In genomic region chr3L:12794532-12794931, dm6 we compare ENCODE assay signal across 1 fruit fly cellular context.
A peak's percentile ranks its signal among the peaks of the same experiment; 100 is the strongest.
TF ChIP-seq lines count a peak whose summit lies in the region.

No protein-coding gene starts in this region.

TF ChIP-seq in whole organism, embryonic, 481 proteins besides CTCF, POLR2A, EP300 and RAD21 (continued from another document):
- TF ChIP-seq knrl (GFP tag; IDR thresholded peaks at IDR 0.05; lab: Robert Waterston, UW; ENCODE audit: partially characterized antibody) (peak; percentile 77), ara (GFP tag; IDR thresholded peaks at IDR 0.05; lab: Robert Waterston, UW) (no peak), CG2116 (GFP tag; optimal IDR thresholded peaks at IDR 0.05; lab: Kevin White, UChicago) (peak; percentile 29), chinmo (GFP tag; IDR thresholded peaks at IDR 0.05; lab: Robert Waterston, UW; ENCODE audit: partially characterized antibody) (peak; percentile 95), Nf-YC (tag; optimal IDR thresholded peaks at IDR 0.05; lab: Kevin White, UChicago) (peak; percentile 88), hb (GFP tag; IDR thresholded peaks at IDR 0.05; lab: Robert Waterston, UW; ENCODE audit: partially characterized antibody) (peak; percentile 74; the same call in 2 of the 3 replicates), CG17829 (tag; optimal IDR thresholded peaks at IDR 0.05; lab: Kevin White, UChicago) (peak; percentile 12), CG2875 (GFP tag; optimal IDR thresholded peaks at IDR 0.05; lab: Kevin White, UChicago) (no peak), Scr (GFP tag; IDR thresholded peaks at IDR 0.05; lab: Robert Waterston, UW; ENCODE audit: partially characterized antibody) (peak; percentile 82), CG2199 (GFP tag; IDR thresholded peaks at IDR 0.05; lab: Robert Waterston, UW) (peak; percentile 62; the same call in 1 of the 3 replicates), ci (GFP tag; IDR thresholded peaks at IDR 0.05; lab: Robert Waterston, UW) (0 out of 3 replicates have a peak, but pooled peaks have one; percentile 23), Med (GFP tag; lab: Kevin White, UChicago) (peak; percentile 82), Bgb (GFP tag; IDR thresholded peaks at IDR 0.05; lab: Robert Waterston, UW; ENCODE audit: partially characterized antibody) (peak; percentile 92), CG31365 (tag; optimal IDR thresholded peaks at IDR 0.05; lab: Kevin White, UChicago) (no peak), Drgx (GFP tag; IDR thresholded peaks at IDR 0.05; lab: Robert Waterston, UW) (no peak), bbx (GFP tag; IDR thresholded peaks at IDR 0.05; lab: Robert Waterston, UW; ENCODE audit: partially characterized antibody) (peak; percentile 88), nerfin-2 (GFP tag; IDR thresholded peaks at IDR 0.05; lab: Robert Waterston, UW; ENCODE audit: partially characterized antibody) (peak; percentile 70; the same call in 1 of the 2 replicates), Ptx1 (GFP tag; IDR thresholded peaks at IDR 0.05; lab: Robert Waterston, UW) (no peak), abd-A (tag; optimal IDR thresholded peaks at IDR 0.05; lab: Kevin White, UChicago) (no peak), HLH4C (GFP tag; IDR thresholded peaks at IDR 0.05; lab: Robert Waterston, UW; ENCODE audit: partially characterized antibody) (peak; percentile 89), CG2712 (tag; optimal IDR thresholded peaks at IDR 0.05; lab: Kevin White, UChicago) (no peak), PHDP (tag; optimal IDR thresholded peaks at IDR 0.05; lab: Kevin White, UChicago) (peak; percentile 16), Dp (GFP tag; optimal IDR thresholded peaks at IDR 0.05; lab: Kevin White, UChicago) (peak; percentile 90), HmgZ (tag; optimal IDR thresholded peaks at IDR 0.05; lab: Kevin White, UChicago) (peak; percentile 72), stwl (tag; optimal IDR thresholded peaks at IDR 0.05; lab: Kevin White, UChicago) (peak; percentile 62), fru (optimal IDR thresholded peaks at IDR 0.05; lab: Kevin White, UChicago) (no peak), cas (GFP tag; IDR thresholded peaks at IDR 0.05; lab: Robert Waterston, UW) (no peak), CG14014 (GFP tag; IDR thresholded peaks at IDR 0.05; lab: Robert Waterston, UW) (no peak), onecut (GFP tag; IDR thresholded peaks at IDR 0.05; lab: Robert Waterston, UW) (peak; percentile 98), Pdp1 (GFP tag; optimal IDR thresholded peaks at IDR 0.05; lab: Kevin White, UChicago) (peak in 1 of 2 experiments; percentile 19), oc (tag; optimal IDR thresholded peaks at IDR 0.05; lab: Kevin White, UChicago) (no peak), CG6791 (GFP tag; IDR thresholded peaks at IDR 0.05; lab: Robert Waterston, UW; ENCODE audit: partially characterized antibody) (peak; percentile 84), ato (GFP tag; IDR thresholded peaks at IDR 0.05; lab: Robert Waterston, UW; ENCODE audit: partially characterized antibody) (peak; percentile 64), vnd (GFP tag; IDR thresholded peaks at IDR 0.05; lab: Robert Waterston, UW; ENCODE audit: partially characterized antibody) (peak; percentile 72; the same call in 2 of the 3 replicates), unc-4 (GFP tag; IDR thresholded peaks at IDR 0.05; lab: Robert Waterston, UW; ENCODE audit: partially characterized antibody) (peak; percentile 89), CG8281 (tag; optimal IDR thresholded peaks at IDR 0.05; lab: Kevin White, UChicago) (no peak), CG34422 (GFP tag; IDR thresholded peaks at IDR 0.05; lab: Robert Waterston, UW) (peak; percentile 49; the same call in 1 of the 3 replicates), E2f1 (GFP tag; IDR thresholded peaks at IDR 0.05; lab: Robert Waterston, UW) (no peak), Opbp (GFP tag; IDR thresholded peaks at IDR 0.05; lab: Robert Waterston, UW; ENCODE audit: partially characterized antibody) (peak; percentile 85; the same call in 2 of the 3 replicates), Sry-δ (GFP tag; optimal IDR thresholded peaks at IDR 0.05; lab: Kevin White, UChicago) (peak; percentile 91), pfk (GFP tag; optimal IDR thresholded peaks at IDR 0.05; lab: Kevin White, UChicago) (peak; percentile 5), amos (GFP tag; IDR thresholded peaks at IDR 0.05; lab: Robert Waterston, UW; ENCODE audit: partially characterized antibody) (peak; percentile 87; the same call in 1 of the 2 replicates), bigmax (GFP tag; optimal IDR thresholded peaks at IDR 0.05; lab: Kevin White, UChicago) (no peak), CG15514 (GFP tag; optimal IDR thresholded peaks at IDR 0.05; lab: Kevin White, UChicago) (peak; percentile 73), CG2129 (GFP tag; IDR thresholded peaks at IDR 0.05; lab: Robert Waterston, UW; ENCODE audit: partially characterized antibody) (peak; percentile 57; the same call in 1 of the 2 replicates), Nf-YB (GFP tag; optimal IDR thresholded peaks at IDR 0.05; lab: Kevin White, UChicago) (peak; percentile 65), Xbp1 (GFP tag; optimal IDR thresholded peaks at IDR 0.05; lab: Kevin White, UChicago) (peak; percentile 3), CG8388 (GFP tag; optimal IDR thresholded peaks at IDR 0.05; lab: Kevin White, UChicago) (no peak), CG12769 (tag; optimal IDR thresholded peaks at IDR 0.05; lab: Kevin White, UChicago) (no peak), CG7839 (tag; optimal IDR thresholded peaks at IDR 0.05; lab: Kevin White, UChicago) (no peak), CG8290 (GFP tag; optimal IDR thresholded peaks at IDR 0.05; lab: Kevin White, UChicago) (no peak), CG8290 (tag; optimal IDR thresholded peaks at IDR 0.05; lab: Kevin White, UChicago) (peak in 1 of 2 experiments; percentile 64), Poxn (GFP tag; IDR thresholded peaks at IDR 0.05; lab: Robert Waterston, UW) (no peak), CG1603 (tag; optimal IDR thresholded peaks at IDR 0.05; lab: Kevin White, UChicago) (peak; percentile 51), CG16813 (GFP tag; IDR thresholded peaks at IDR 0.05; lab: Robert Waterston, UW; ENCODE audit: partially characterized antibody) (peak; percentile 74; the same call in 2 of the 3 replicates), CG12236 (GFP tag; optimal IDR thresholded peaks at IDR 0.05; lab: Kevin White, UChicago) (no peak), exex (tag; optimal IDR thresholded peaks at IDR 0.05; lab: Kevin White, UChicago) (peak; percentile 11), CG17359 (tag; optimal IDR thresholded peaks at IDR 0.05; lab: Kevin White, UChicago) (peak; percentile 6), CG3995 (GFP tag; optimal IDR thresholded peaks at IDR 0.05; lab: Kevin White, UChicago) (no peak), CG10321 (GFP tag; IDR thresholded peaks at IDR 0.05; lab: Robert Waterston, UW) (peak; percentile 97), CG14710 (tag; optimal IDR thresholded peaks at IDR 0.05; lab: Kevin White, UChicago) (peak; percentile 2), gcm2 (GFP tag; optimal IDR thresholded peaks at IDR 0.05; lab: Kevin White, UChicago) (no peak), sr (GFP tag; IDR thresholded peaks at IDR 0.05; lab: Robert Waterston, UW) (no peak), Fer1 (GFP tag; optimal IDR thresholded peaks at IDR 0.05; lab: Kevin White, UChicago) (peak; percentile 36), CG13287 (GFP tag; IDR thresholded peaks at IDR 0.05; lab: Robert Waterston, UW; ENCODE audit: partially characterized antibody) (peak; percentile 94), pzg (GFP tag; optimal IDR thresholded peaks at IDR 0.05; lab: Kevin White, UChicago) (peak; percentile 88), BEAF-32 (GFP tag; optimal IDR thresholded peaks at IDR 0.05; lab: Kevin White, UChicago) (peak; percentile 82), rib (GFP tag; IDR thresholded peaks at IDR 0.05; lab: Robert Waterston, UW) (no peak), Rfx (GFP tag; IDR thresholded peaks at IDR 0.05; lab: Robert Waterston, UW) (peak; percentile 41; the same call in 1 of the 2 replicates), ase (GFP tag; IDR thresholded peaks at IDR 0.05; lab: Robert Waterston, UW) (no peak), danr (GFP tag; IDR thresholded peaks at IDR 0.05; lab: Robert Waterston, UW) (no peak), CG14860 (GFP tag; IDR thresholded peaks at IDR 0.05; lab: Robert Waterston, UW; ENCODE audit: partially characterized antibody) (peak; percentile 76), CG17186 (GFP tag; optimal IDR thresholded peaks at IDR 0.05; lab: Kevin White, UChicago) (peak; percentile 86), sna (GFP tag; IDR thresholded peaks at IDR 0.05; lab: Robert Waterston, UW; ENCODE audit: partially characterized antibody) (peak; percentile 87), CG7963 (GFP tag; IDR thresholded peaks at IDR 0.05; lab: Robert Waterston, UW; ENCODE audit: partially characterized antibody) (peak; percentile 79; the same call in 2 of the 3 replicates), nmo (GFP tag; optimal IDR thresholded peaks at IDR 0.05; lab: Kevin White, UChicago) (peak; percentile 6), Lhr (GFP tag; optimal IDR thresholded peaks at IDR 0.05; lab: Kevin White, UChicago) (peak; percentile 39), B-H2 (GFP tag; optimal IDR thresholded peaks at IDR 0.05; lab: Kevin White, UChicago) (no peak), Dll (GFP tag; IDR thresholded peaks at IDR 0.05; lab: Robert Waterston, UW; ENCODE audit: partially characterized antibody) (peak; percentile 91), CG7372 (GFP tag; IDR thresholded peaks at IDR 0.05; lab: Robert Waterston, UW) (0 out of 2 replicates have a peak, but pooled peaks have one; percentile 19), CG32767 (GFP tag; IDR thresholded peaks at IDR 0.05; lab: Robert Waterston, UW) (0 out of 2 replicates have a peak, but pooled peaks have one; percentile 19), eve (GFP tag; optimal IDR thresholded peaks at IDR 0.05; lab: Kevin White, UChicago) (no peak), Dref (GFP tag; IDR thresholded peaks at IDR 0.05; lab: Robert Waterston, UW) (peak; percentile 92), sug (tag; optimal IDR thresholded peaks at IDR 0.05; lab: Kevin White, UChicago) (peak; percentile 24), Deaf1 (tag; optimal IDR thresholded peaks at IDR 0.05; lab: Kevin White, UChicago) (peak; percentile 24), mld (GFP tag; IDR thresholded peaks at IDR 0.05; lab: Robert Waterston, UW; ENCODE audit: partially characterized antibody) (peak; percentile 85; the same call in 2 of the 3 replicates), CG34224 (GFP tag; IDR thresholded peaks at IDR 0.05; lab: Robert Waterston, UW; ENCODE audit: partially characterized antibody) (peak; percentile 91)
